Fruit fly (Drosophila melanogaster): ENCODE results near the gene CG7557.

Gene CG7557

dm6 chr3L:11493090-11493807 is 48.3 kb downstream of the CG7557 start (continued):
- TF ChIP-seq Ets21C (GFP tag; optimal IDR thresholded peaks at IDR 0.05) (no peak), Ets96B (tag; optimal IDR thresholded peaks at IDR 0.05) (peak; percentile 25), salr (GFP tag; optimal IDR thresholded peaks at IDR 0.05) (peak in 1 of 2 experiments; percentile 44), OdsH (GFP tag; optimal IDR thresholded peaks at IDR 0.05) (peak; percentile 62), eg (GFP tag; IDR thresholded peaks at IDR 0.05) (peak; percentile 35; the same call in 1 of the 3 replicates), acj6 (GFP tag; optimal IDR thresholded peaks at IDR 0.05) (peak; percentile 54), CG6163 (GFP tag; IDR thresholded peaks at IDR 0.05) (peak; percentile 36; the same call in 1 of the 3 replicates)

Measured in whole organism, prepupa.